Fruit fly (Drosophila melanogaster) whole organism: Measurements from ENCODE around the gene MESK4.

Experiments used
- CG8478 ChIP-seq: fragments of >200 bp; optimal IDR thresholded peaks from 2 replicates; lab custom pipeline; 2018; ENCODE audit warnings: inconsistent platforms
- Dll ChIP-seq: fragments of >200 bp; optimal IDR thresholded peaks from 2 replicates; lab custom pipeline; 2017
- EcR ChIP-seq, 2 experiments: fragments of >200 bp; optimal IDR thresholded peaks; 2 replicates each; lab custom pipeline; 2017; ENCODE audit warnings: missing biosample characterization in 2 of 2, missing genetic modification characterization in 2 of 2, missing genetic modification reagents in 2 of 2
- pan ChIP-seq: fragments of >200 bp; optimal IDR thresholded peaks from 2 replicates; lab custom pipeline; 2017
- psq ChIP-seq: fragments of >200 bp; optimal IDR thresholded peaks from 2 replicates; lab custom pipeline; 2017
- usp ChIP-seq: fragments of >200 bp; optimal IDR thresholded peaks from 2 replicates; lab custom pipeline; 2017; ENCODE audit warnings: missing biosample characterization, missing genetic modification characterization, mixed read lengths

- TF ChIP-seq pan (lab: Kevin White, UChicago): no peak
- TF ChIP-seq Dll (lab: Kevin White, UChicago): no peak
- no peak for TF ChIP-seq usp
- TF ChIP-seq EcR (GFP tag; optimal IDR thresholded peaks at IDR 0.05; lab: Kevin White, UChicago): no peak
- no peak for TF ChIP-seq psq (lab: Kevin White, UChicago)
- no peak for TF ChIP-seq CG8478 (lab: Kevin White, UChicago)
These were observed 4.4 kb upstream of the MESK4 start for dm6 chr3R:16984221-16984620.
